Fruit fly (Drosophila melanogaster): Measurements from ENCODE around the gene RpS6.

DNA sequence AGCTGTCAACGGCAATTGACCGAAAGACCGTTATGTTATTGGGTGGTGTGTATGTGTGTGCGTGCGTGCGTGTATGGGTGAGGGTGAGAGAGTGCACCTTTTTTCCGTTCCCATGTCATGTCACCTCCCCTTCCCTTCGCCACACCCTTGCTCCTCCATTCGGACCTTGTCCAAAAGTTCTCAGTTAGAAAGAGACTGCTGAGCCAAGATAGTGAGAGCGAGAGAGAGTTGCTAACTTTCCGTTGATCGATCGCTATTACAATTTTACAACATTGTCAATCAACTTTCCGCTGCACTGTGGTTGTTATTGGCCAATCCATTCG is 37.3 kb upstream of the RpS6 start:
- no peak for TF ChIP-seq CG33017 (tag; optimal IDR thresholded peaks at IDR 0.05)
- TF ChIP-seq cnc (optimal IDR thresholded peaks at IDR 0.05): no peak
